Worm (Caenorhabditis elegans): ENCODE data around the gene pos-1.

The pos-1 gene

DNA sequence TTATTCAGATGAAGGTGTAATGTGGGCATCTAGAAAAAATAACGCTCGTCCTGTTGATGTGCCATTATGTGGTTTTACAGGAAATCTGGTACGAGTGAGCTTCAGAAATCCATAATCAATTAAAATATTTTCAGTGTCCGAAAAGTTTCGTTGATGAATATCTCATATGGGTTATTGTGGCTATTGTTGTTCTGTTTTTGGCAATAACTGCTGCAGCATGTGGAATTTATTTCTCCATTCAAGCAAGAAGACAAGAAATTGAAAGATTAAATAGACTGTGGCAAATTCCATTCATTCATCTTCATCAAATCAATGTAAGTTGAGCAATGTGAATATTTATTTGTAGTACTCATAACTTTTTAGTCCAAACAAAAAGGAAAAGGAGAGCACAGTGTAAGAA lies 24.6 kb upstream of the pos-1 start:
- TF ChIP-seq ztf-4 (tag; optimal IDR thresholded peaks at IDR 0.05) (no peak), sea-2 (GFP tag; optimal IDR thresholded peaks at IDR 0.05) (no peak), jun-1 (tag; optimal IDR thresholded peaks at IDR 0.05) (no peak), R02D3.7 (tag; optimal IDR thresholded peaks at IDR 0.05) (no peak), pqm-1 (tag; optimal IDR thresholded peaks at IDR 0.05) (no peak), elt-2 (tag; optimal IDR thresholded peaks at IDR 0.05) (no peak), aly-2 (tag; optimal IDR thresholded peaks at IDR 0.05) (no peak), nhr-237 (tag; optimal IDR thresholded peaks at IDR 0.05) (no peak), unc-39 (tag; optimal IDR thresholded peaks at IDR 0.05) (no peak), unc-62 (GFP tag; optimal IDR thresholded peaks at IDR 0.05) (no peak), nhr-67 (tag; optimal IDR thresholded peaks at IDR 0.05) (no peak), fkh-10 (GFP tag; optimal IDR thresholded peaks at IDR 0.05) (no peak), ama-1 (optimal IDR thresholded peaks at IDR 0.05) (no peak), egl-5 (tag; optimal IDR thresholded peaks at IDR 0.05) (no peak), eor-1 (tag; optimal IDR thresholded peaks at IDR 0.05) (no peak), mdl-1 (tag; optimal IDR thresholded peaks at IDR 0.05) (no peak), nhr-77 (tag; optimal IDR thresholded peaks at IDR 0.05) (no peak), nhr-28 (tag; optimal IDR thresholded peaks at IDR 0.05) (no peak), ceh-28 (tag; optimal IDR thresholded peaks at IDR 0.05) (no peak), fos-1 (tag; optimal IDR thresholded peaks at IDR 0.05) (no peak)

DNA sequence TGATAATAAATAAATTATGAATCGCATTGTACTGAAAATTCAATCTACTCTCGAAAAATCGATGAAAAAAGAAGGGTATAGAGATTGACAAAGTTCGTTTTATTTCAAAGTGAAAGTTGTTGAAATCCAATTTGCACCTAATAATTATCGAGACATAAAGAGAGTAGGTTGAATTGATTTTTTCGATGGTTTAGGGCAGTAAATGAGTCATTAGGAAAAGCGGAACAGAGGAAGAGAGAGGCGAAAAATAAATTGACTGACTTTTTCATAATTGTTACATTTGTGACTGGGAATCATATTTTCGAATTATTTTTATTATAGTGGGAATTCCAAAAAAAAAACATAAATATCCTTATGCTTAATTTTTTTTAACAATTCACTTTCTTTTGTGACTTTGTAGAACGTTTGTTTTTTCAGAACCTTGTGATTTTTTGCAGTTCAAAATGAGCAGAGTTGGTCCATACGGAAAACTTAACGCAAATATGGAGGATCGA lies 19.5 kb upstream of the pos-1 start, which contains the start of the genes pho-6 and F52E1.3:
pho-6 (minus strand) TSS at position 101 of the 494 bp plus-strand sequence.
F52E1.3 (plus strand) TSS at position 444 of the 494 bp plus-strand sequence.
- no peak for TF ChIP-seq egl-27 (tag; optimal IDR thresholded peaks at IDR 0.05)
- no peak for TF ChIP-seq eor-1 (tag; optimal IDR thresholded peaks at IDR 0.05)

DNA sequence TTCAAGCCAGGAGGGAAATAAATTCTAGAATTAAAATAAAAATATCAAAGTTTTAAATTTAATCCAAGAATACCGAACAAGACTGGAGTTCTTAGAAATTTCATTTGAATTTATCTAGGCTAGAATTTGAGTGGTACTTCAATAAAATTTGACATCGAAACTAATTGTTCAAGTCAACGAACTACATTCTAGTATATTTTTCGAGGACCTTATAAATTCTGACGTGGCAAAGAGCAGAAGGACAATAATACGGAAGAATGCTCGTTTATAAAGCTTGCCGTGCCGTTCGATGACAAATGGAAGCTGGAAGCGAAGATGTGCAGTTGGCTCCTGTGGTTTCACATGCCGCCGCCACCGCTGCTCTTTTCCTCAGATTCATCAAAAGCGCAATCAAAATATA lies 13.1 kb upstream of the pos-1 start:
- no peak for TF ChIP-seq nhr-67 (tag; optimal IDR thresholded peaks at IDR 0.05)
- TF ChIP-seq unc-39 (tag; optimal IDR thresholded peaks at IDR 0.05) = no peak
- TF ChIP-seq nhr-77 (tag; optimal IDR thresholded peaks at IDR 0.05) = no peak
- no peak for TF ChIP-seq R02D3.7 (tag; optimal IDR thresholded peaks at IDR 0.05)
- no peak for TF ChIP-seq nhr-76 (tag; optimal IDR thresholded peaks at IDR 0.05)
- no peak for TF ChIP-seq unc-62 (GFP tag; optimal IDR thresholded peaks at IDR 0.05)
- TF ChIP-seq nhr-43 (tag; optimal IDR thresholded peaks at IDR 0.05; ENCODE audit: poor library complexity, severe bottlenecking) = no peak
- no peak for TF ChIP-seq lin-15B (tag; optimal IDR thresholded peaks at IDR 0.05)
- no peak for TF ChIP-seq nhr-11 (tag; optimal IDR thresholded peaks at IDR 0.05)

- TF ChIP-seq lsy-12 (tag; optimal IDR thresholded peaks at IDR 0.05) (no peak), pha-4 (tag; optimal IDR thresholded peaks at IDR 0.05) (no peak), elt-3 (tag; optimal IDR thresholded peaks at IDR 0.05) (peak in 1 of 3 experiments; percentile 69)
These were observed 12.6 kb upstream of the pos-1 start for ce11 chrV:8401267-8401666.

ce11 chrV:8402392-8402791 lies 11.5 kb upstream of the pos-1 start, which contains the start of gene F52E1.9:
Gene F52E1.9 (minus strand): TSS chrV:8402669.
- TF ChIP-seq pqm-1 (tag; optimal IDR thresholded peaks at IDR 0.05) = peak; percentile 44
- TF ChIP-seq elt-2 (tag; optimal IDR thresholded peaks at IDR 0.05) = peak; percentile 93
- TF ChIP-seq unc-39 (tag; optimal IDR thresholded peaks at IDR 0.05) = no peak

- TF ChIP-seq jun-1 (tag; optimal IDR thresholded peaks at IDR 0.05) = peak; percentile 11
- TF ChIP-seq snpc-4 (tag; optimal IDR thresholded peaks at IDR 0.05) = no peak
- TF ChIP-seq elt-1 (tag; optimal IDR thresholded peaks at IDR 0.05) = no peak
- no peak for TF ChIP-seq eor-1 (tag; optimal IDR thresholded peaks at IDR 0.05)
- TF ChIP-seq nhr-25 (tag; optimal IDR thresholded peaks at IDR 0.05) = peak; percentile 42
- no peak for TF ChIP-seq mdl-1 (tag; optimal IDR thresholded peaks at IDR 0.05)
- TF ChIP-seq pha-4 (tag; optimal IDR thresholded peaks at IDR 0.05) = peak; percentile 35
- no peak for TF ChIP-seq ztf-11 (tag; optimal IDR thresholded peaks at IDR 0.05)
- TF ChIP-seq elt-2 (tag; optimal IDR thresholded peaks at IDR 0.05) = peak; percentile 62
- no peak for TF ChIP-seq R02D3.7 (tag; optimal IDR thresholded peaks at IDR 0.05)
- no peak for TF ChIP-seq nhr-77 (tag; optimal IDR thresholded peaks at IDR 0.05)
- peak; percentile 32 for TF ChIP-seq hmg-11 (tag; optimal IDR thresholded peaks at IDR 0.05)
- TF ChIP-seq unc-39 (tag; optimal IDR thresholded peaks at IDR 0.05) = no peak
- TF ChIP-seq pqm-1 (tag; optimal IDR thresholded peaks at IDR 0.05) = peak; percentile 54
- TF ChIP-seq lin-39 (tag; optimal IDR thresholded peaks at IDR 0.05) = no peak
- TF ChIP-seq ceh-82 (tag; optimal IDR thresholded peaks at IDR 0.05) = no peak
- TF ChIP-seq elt-3 (tag; optimal IDR thresholded peaks at IDR 0.05) = no peak
These were observed 10.7 kb upstream of the pos-1 start for ce11 chrV:8403152-8403551.

Data from whole organism, L3 larva.